Worm (Caenorhabditis elegans): ENCODE data around the gene F21A3.3.

DNA sequence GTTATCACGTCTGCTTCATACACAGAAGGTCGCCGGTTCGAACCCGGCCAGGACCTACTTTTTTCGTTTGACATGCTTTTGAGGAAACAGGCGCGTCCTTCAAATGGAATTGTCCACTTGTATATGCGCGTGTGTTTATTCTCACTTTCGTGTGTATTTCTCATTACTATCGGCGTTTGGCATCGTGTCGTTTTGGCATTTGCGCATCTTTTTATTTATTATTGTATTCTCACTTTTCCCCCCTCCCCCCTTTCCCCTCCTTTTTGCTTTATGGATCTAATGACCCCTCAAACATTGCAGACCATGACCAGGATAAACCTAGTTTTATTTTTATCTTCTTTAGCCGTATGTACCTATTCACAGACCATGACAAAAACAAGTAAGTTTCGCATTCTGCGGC is at the start of gene F21A3.3:
- TF ChIP-seq lin-39 (tag; optimal IDR thresholded peaks at IDR 0.05) (no peak), nhr-237 (tag; optimal IDR thresholded peaks at IDR 0.05) (no peak), nhr-11 (tag; optimal IDR thresholded peaks at IDR 0.05) (no peak)

Data from whole organism, L3 larva.